Worm (Caenorhabditis elegans): ENCODE results near the gene C17F4.7.

ce11 chrII:3277686-3278085, 31.9 kb upstream of the C17F4.7 start, which contains the start of gene F02E11.4:
- no peak for TF ChIP-seq F13H6.1 (tag; optimal IDR thresholded peaks at IDR 0.05)
- no peak for TF ChIP-seq fkh-10 (GFP tag; optimal IDR thresholded peaks at IDR 0.05)
- TF ChIP-seq ceh-24 (tag; optimal IDR thresholded peaks at IDR 0.05), result no peak
- no peak for TF ChIP-seq nfya-1 (tag; optimal IDR thresholded peaks at IDR 0.05)
- no peak for TF ChIP-seq madf-2 (tag; optimal IDR thresholded peaks at IDR 0.05)
- no peak for TF ChIP-seq hlh-30 (tag; optimal IDR thresholded peaks at IDR 0.05; ENCODE audit: insufficient read depth)
- TF ChIP-seq K02D7.2 (tag; optimal IDR thresholded peaks at IDR 0.05), result no peak
- TF ChIP-seq ztf-16 (tag; optimal IDR thresholded peaks at IDR 0.05), result no peak
